Fruit fly (Drosophila melanogaster): ENCODE data around the gene mei-41.

mei-41 gene

DNA sequence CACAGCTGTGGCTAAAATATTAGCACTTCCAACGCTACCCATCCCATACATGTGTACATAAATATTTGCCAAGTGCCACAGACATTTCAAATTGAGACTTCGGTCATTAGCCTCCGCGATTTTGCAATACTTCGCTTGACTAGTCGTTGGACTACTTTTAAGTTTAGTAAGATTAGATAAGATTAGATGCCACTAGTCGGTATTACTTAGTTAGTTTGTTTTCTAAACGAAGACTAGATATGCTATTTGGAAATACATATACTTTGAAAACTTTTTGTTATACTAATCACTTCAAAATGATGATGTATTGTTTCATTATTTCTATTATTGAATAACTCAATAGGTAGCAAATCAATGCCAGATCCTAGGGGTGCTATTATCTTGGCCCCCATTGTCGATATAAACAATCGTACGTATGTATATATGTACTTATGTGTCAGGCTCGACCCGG, 5.5 kb upstream of the mei-41 start (continued):
- TF ChIP-seq ap (GFP tag; IDR thresholded peaks at IDR 0.05) (no peak), p53 (GFP tag; optimal IDR thresholded peaks at IDR 0.05) (no peak), caup (GFP tag; optimal IDR thresholded peaks at IDR 0.05; ENCODE audit: severe bottlenecking) (peak; percentile 72), CG18599 (GFP tag; optimal IDR thresholded peaks at IDR 0.05) (peak; percentile 73), CG5245 (GFP tag; optimal IDR thresholded peaks at IDR 0.05) (no peak), Med (GFP tag) (peak; percentile 86), C15 (GFP tag; IDR thresholded peaks at IDR 0.05) (no peak), TFAM (GFP tag; optimal IDR thresholded peaks at IDR 0.05) (no peak), twi (tag; optimal IDR thresholded peaks at IDR 0.05) (no peak), bigmax (GFP tag; optimal IDR thresholded peaks at IDR 0.05) (no peak), cg (GFP tag; optimal IDR thresholded peaks at IDR 0.05) (no peak), CG9797 (GFP tag; optimal IDR thresholded peaks at IDR 0.05) (no peak), fd96Cb (tag; optimal IDR thresholded peaks at IDR 0.05) (peak; percentile 2), danr (GFP tag; IDR thresholded peaks at IDR 0.05) (no peak), tap (tag; optimal IDR thresholded peaks at IDR 0.05) (peak; percentile 36), her (GFP tag; optimal IDR thresholded peaks at IDR 0.05) (no peak), CG2199 (GFP tag; IDR thresholded peaks at IDR 0.05) (no peak), CG15011 (GFP tag; optimal IDR thresholded peaks at IDR 0.05) (peak; percentile 45), sna (GFP tag; IDR thresholded peaks at IDR 0.05; ENCODE audit: partially characterized antibody) (no peak), tio (GFP tag; optimal IDR thresholded peaks at IDR 0.05) (peak; percentile 54), lab (GFP tag; optimal IDR thresholded peaks at IDR 0.05) (peak; percentile 74), CG4404 (GFP tag; IDR thresholded peaks at IDR 0.05) (no peak), lola (GFP tag; optimal IDR thresholded peaks at IDR 0.05) (no peak), jumu (GFP tag; optimal IDR thresholded peaks at IDR 0.05) (no peak), run (tag; optimal IDR thresholded peaks at IDR 0.05) (no peak), CG18619 (GFP tag; optimal IDR thresholded peaks at IDR 0.05) (peak; percentile 43), CG6854 (GFP tag; optimal IDR thresholded peaks at IDR 0.05) (peak; percentile 25), CG11504 (tag; optimal IDR thresholded peaks at IDR 0.05) (peak; percentile 53), CG14860 (GFP tag; IDR thresholded peaks at IDR 0.05; ENCODE audit: partially characterized antibody) (no peak), Atf-2 (GFP tag; optimal IDR thresholded peaks at IDR 0.05) (no peak), ato (GFP tag; IDR thresholded peaks at IDR 0.05; ENCODE audit: partially characterized antibody) (no peak), Dad (GFP tag; optimal IDR thresholded peaks at IDR 0.05) (no peak), CG4360 (GFP tag; IDR thresholded peaks at IDR 0.05) (no peak), Aef1 (GFP tag; IDR thresholded peaks at IDR 0.05) (no peak), Mrtf (GFP tag; IDR thresholded peaks at IDR 0.05) (no peak), CG42726 (GFP tag; IDR thresholded peaks at IDR 0.05; ENCODE audit: partially characterized antibody) (no peak), Deaf1 (tag; optimal IDR thresholded peaks at IDR 0.05) (no peak), pros (GFP tag; optimal IDR thresholded peaks at IDR 0.05) (no peak), Hr78 (GFP tag; optimal IDR thresholded peaks at IDR 0.05) (peak in 1 of 2 experiments; percentile 5), CG7963 (GFP tag; IDR thresholded peaks at IDR 0.05; ENCODE audit: partially characterized antibody) (no peak), CG10462 (GFP tag; optimal IDR thresholded peaks at IDR 0.05) (no peak), CG8924 (tag; optimal IDR thresholded peaks at IDR 0.05) (peak; percentile 49), gt (GFP tag; IDR thresholded peaks at IDR 0.05) (no peak), CG3847 (GFP tag; IDR thresholded peaks at IDR 0.05) (no peak), lov (optimal IDR thresholded peaks at IDR 0.05) (no peak), lov (GFP tag; IDR thresholded peaks at IDR 0.05) (no peak), tx (GFP tag; optimal IDR thresholded peaks at IDR 0.05) (no peak), CG15514 (GFP tag; optimal IDR thresholded peaks at IDR 0.05) (peak; percentile 36), tgo (GFP tag; IDR thresholded peaks at IDR 0.05) (0 out of 3 replicates have a peak, but pooled peaks have one; percentile 33), slp2 (GFP tag; optimal IDR thresholded peaks at IDR 0.05) (no peak)

Data from whole organism, embryonic.